Fruit fly (Drosophila melanogaster): ENCODE data around the gene Vps45.

The Vps45 gene

dm6 chr3R:9590952-9591532 is 27.3 kb downstream of the Vps45 start, which contains the start of the genes bocks and CG8312 (continued):
- no peak for TF ChIP-seq CG7928 (GFP tag; optimal IDR thresholded peaks at IDR 0.05)
- TF ChIP-seq C15 (GFP tag; IDR thresholded peaks at IDR 0.05): no peak
- no peak for TF ChIP-seq Eip74EF (GFP tag; optimal IDR thresholded peaks at IDR 0.05)
- TF ChIP-seq CrebB (tag; optimal IDR thresholded peaks at IDR 0.05): peak; percentile 60
- TF ChIP-seq cg (GFP tag; optimal IDR thresholded peaks at IDR 0.05): no peak
- TF ChIP-seq CG11247 (GFP tag; IDR thresholded peaks at IDR 0.05): no peak
- TF ChIP-seq CG4707 (GFP tag; optimal IDR thresholded peaks at IDR 0.05): no peak
- no peak for TF ChIP-seq CG3847 (GFP tag; IDR thresholded peaks at IDR 0.05)
- TF ChIP-seq ranshi (GFP tag; IDR thresholded peaks at IDR 0.05): no peak
- TF ChIP-seq Dip2 (GFP tag; IDR thresholded peaks at IDR 0.05): no peak
- no peak for TF ChIP-seq dysf (GFP tag; IDR thresholded peaks at IDR 0.05)
- TF ChIP-seq CG11093 (GFP tag; IDR thresholded peaks at IDR 0.05): no peak
- TF ChIP-seq CG2889 (GFP tag; IDR thresholded peaks at IDR 0.05): no peak
- peak; percentile 40 for TF ChIP-seq CG9876 (GFP tag; optimal IDR thresholded peaks at IDR 0.05)
- no peak for TF ChIP-seq CG5953 (GFP tag; IDR thresholded peaks at IDR 0.05)
- no peak for TF ChIP-seq Hr3 (GFP tag; optimal IDR thresholded peaks at IDR 0.05)
- peak; percentile 15 for TF ChIP-seq eyg (GFP tag; optimal IDR thresholded peaks at IDR 0.05)
- peak; percentile 63 for TF ChIP-seq chn (GFP tag; optimal IDR thresholded peaks at IDR 0.05)
- TF ChIP-seq gcm (GFP tag; optimal IDR thresholded peaks at IDR 0.05): no peak
- TF ChIP-seq schlank (tag; optimal IDR thresholded peaks at IDR 0.05): no peak
- TF ChIP-seq sob (GFP tag; IDR thresholded peaks at IDR 0.05): no peak
- no peak for TF ChIP-seq mld (GFP tag; IDR thresholded peaks at IDR 0.05; ENCODE audit: partially characterized antibody)
- peak; percentile 65 for TF ChIP-seq CG30403 (GFP tag; optimal IDR thresholded peaks at IDR 0.05)
- no peak for TF ChIP-seq tna (GFP tag; IDR thresholded peaks at IDR 0.05; ENCODE audit: partially characterized antibody)
- TF ChIP-seq grn (GFP tag; optimal IDR thresholded peaks at IDR 0.05): peak; percentile 5
- TF ChIP-seq PHDP (tag; optimal IDR thresholded peaks at IDR 0.05): peak; percentile 14
- no peak for TF ChIP-seq CG4730 (GFP tag; IDR thresholded peaks at IDR 0.05)
- TF ChIP-seq CG17186 (GFP tag; optimal IDR thresholded peaks at IDR 0.05): peak; percentile 77
- peak in 1 of 2 experiments; percentile 66 for TF ChIP-seq crp (GFP tag; optimal IDR thresholded peaks at IDR 0.05)
- TF ChIP-seq HHEX (GFP tag; optimal IDR thresholded peaks at IDR 0.05): no peak
- TF ChIP-seq Adf1 (GFP tag; IDR thresholded peaks at IDR 0.05): no peak
- peak; percentile 3 for TF ChIP-seq Chrac-16 (GFP tag; optimal IDR thresholded peaks at IDR 0.05)
- no peak for TF ChIP-seq CG32767 (GFP tag; IDR thresholded peaks at IDR 0.05)
- no peak for TF ChIP-seq sima (GFP tag; optimal IDR thresholded peaks at IDR 0.05)
- TF ChIP-seq Doc3 (GFP tag; IDR thresholded peaks at IDR 0.05; ENCODE audit: partially characterized antibody): no peak
- peak; percentile 14 for TF ChIP-seq crc (GFP tag; optimal IDR thresholded peaks at IDR 0.05)
- TF ChIP-seq Nf-YB (GFP tag; optimal IDR thresholded peaks at IDR 0.05): peak; percentile 57
- TF ChIP-seq H15 (GFP tag; IDR thresholded peaks at IDR 0.05): no peak
- no peak for TF ChIP-seq sr (GFP tag; IDR thresholded peaks at IDR 0.05)
- TF ChIP-seq Sox102F (GFP tag; optimal IDR thresholded peaks at IDR 0.05): no peak
- peak; percentile 54 for TF ChIP-seq kay (GFP tag; optimal IDR thresholded peaks at IDR 0.05)
- no peak for TF ChIP-seq hbn (GFP tag; IDR thresholded peaks at IDR 0.05; ENCODE audit: partially characterized antibody)
- no peak for TF ChIP-seq Hand (GFP tag; optimal IDR thresholded peaks at IDR 0.05)
- TF ChIP-seq NK7.1 (GFP tag; optimal IDR thresholded peaks at IDR 0.05): no peak
- TF ChIP-seq CG8388 (GFP tag; optimal IDR thresholded peaks at IDR 0.05): peak; percentile 1
- peak; percentile 41 to 77 for TF ChIP-seq Pdp1 (GFP tag; optimal IDR thresholded peaks at IDR 0.05)
- TF ChIP-seq ash1 (GFP tag; optimal IDR thresholded peaks at IDR 0.05): no peak
- TF ChIP-seq CHES-1-like (GFP tag; optimal IDR thresholded peaks at IDR 0.05): peak; percentile 85
- no peak for TF ChIP-seq CG42726 (GFP tag; IDR thresholded peaks at IDR 0.05; ENCODE audit: partially characterized antibody)
- TF ChIP-seq CG34422 (GFP tag; IDR thresholded peaks at IDR 0.05): no peak

All from whole organism, embryonic.